Worm (Caenorhabditis elegans) whole organism, L4/young adult: ENCODE measurements around the gene nlp-21.

ENCODE experiments used
- W03F9.2 ChIP-seq: fragments of 150-350 bp; optimal IDR thresholded peaks from 2 replicates; lab custom pipeline; 2014; ENCODE audit warnings: missing biosample characterization, missing genetic modification characterization
- dao-5 ChIP-seq: sonication (generic microtip); optimal IDR thresholded peaks from 2 replicates; lab custom pipeline; 2016; ENCODE audit warnings: missing genotype, missing genetic modification characterization, moderate library complexity, missing compliant biosample characterization
- him-1 ChIP-seq: sonication (generic microtip); optimal IDR thresholded peaks from 2 replicates; lab custom pipeline; 2016; ENCODE audit warnings: missing genotype, missing genetic modification reagents, missing genetic modification characterization, missing compliant biosample characterization

DNA sequence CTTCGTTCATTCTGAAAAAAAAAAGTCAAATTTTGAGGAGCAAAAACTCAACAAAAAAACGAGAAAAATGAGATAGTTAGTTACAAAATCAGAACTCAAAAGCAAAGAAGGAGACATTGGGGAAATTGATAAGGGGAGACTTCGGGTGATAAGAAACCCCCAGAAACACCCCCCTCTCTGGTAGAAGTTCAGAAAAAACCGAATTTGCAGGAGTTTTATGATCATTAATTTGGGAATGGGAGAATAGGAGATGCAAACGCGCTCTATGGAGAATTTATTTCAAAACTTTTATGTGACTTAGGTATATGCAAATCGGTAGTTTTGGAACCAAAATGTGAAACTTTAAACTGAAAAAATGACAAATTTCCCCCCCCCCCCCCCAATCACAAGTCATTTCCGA is 49.5 kb upstream of the nlp-21 start, which contains the start of gene sbp-1:
- no peak for TF ChIP-seq him-1 (tag; lab: Kevin White, UChicago)
- no peak for TF ChIP-seq W03F9.2
- no peak for TF ChIP-seq dao-5
